Fruit fly (Drosophila melanogaster): ENCODE data around the gene Snap24.

The Snap24 gene

DNA sequence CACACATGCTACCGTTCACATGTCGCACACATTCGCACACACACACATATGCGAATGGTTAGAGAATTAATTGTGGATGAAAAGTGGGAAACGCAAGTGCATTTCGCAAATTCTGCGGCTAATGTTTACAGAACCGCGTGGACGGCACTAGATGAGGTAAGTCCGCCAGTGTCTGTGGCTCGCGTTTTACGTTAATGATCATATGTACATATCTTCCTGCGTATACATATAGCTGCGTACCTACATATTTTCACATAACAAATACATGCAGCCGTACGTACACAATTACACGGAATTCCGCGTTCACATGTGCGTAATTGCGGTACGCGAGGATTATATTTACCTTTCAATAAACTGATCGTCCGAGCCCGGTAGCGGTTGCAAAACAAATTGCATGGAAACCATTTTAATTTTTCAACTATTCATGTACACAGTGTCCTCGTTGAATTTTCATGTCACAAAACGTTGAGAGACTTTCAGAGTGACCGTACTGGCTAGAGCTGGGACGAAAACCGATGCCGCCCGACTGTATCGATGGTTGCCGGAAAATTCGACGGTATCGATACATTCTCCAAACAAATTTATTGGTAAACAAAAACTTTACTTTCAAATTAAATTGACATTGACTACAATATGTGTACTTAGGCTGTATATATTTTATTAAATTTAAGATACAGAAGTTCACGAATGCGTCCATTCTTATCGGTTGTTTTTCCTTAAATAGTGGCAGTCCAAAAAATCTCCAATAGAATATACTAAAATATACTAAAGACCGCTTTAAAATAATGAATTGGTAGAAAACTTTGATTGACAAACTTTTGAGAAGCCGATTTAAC, 37.6 kb downstream of the Snap24 start, which contains the start of gene hyd (continued):
- TF ChIP-seq CG10209 (GFP tag; optimal IDR thresholded peaks at IDR 0.05), result no peak
- TF ChIP-seq CG4617 (GFP tag; optimal IDR thresholded peaks at IDR 0.05; ENCODE audit: borderline replicate concordance), result peak; percentile 88
- no peak for TF ChIP-seq gem (tag; optimal IDR thresholded peaks at IDR 0.05)
- peak; percentile 51; the same call in 1 of the 2 replicates for TF ChIP-seq E2f2 (GFP tag; IDR thresholded peaks at IDR 0.05)
- TF ChIP-seq lbe (GFP tag; optimal IDR thresholded peaks at IDR 0.05), result no peak
- peak; percentile 13 for TF ChIP-seq Fer1 (GFP tag; optimal IDR thresholded peaks at IDR 0.05)
- TF ChIP-seq Lhr (GFP tag; optimal IDR thresholded peaks at IDR 0.05), result peak; percentile 54
- TF ChIP-seq CG15601 (tag; optimal IDR thresholded peaks at IDR 0.05), result no peak
- TF ChIP-seq CG2116 (GFP tag; optimal IDR thresholded peaks at IDR 0.05), result peak; percentile 80

Data from whole organism, embryonic.